Fruit fly (Drosophila melanogaster): ENCODE data around the gene Tl.

dm6 chr3R:26869431-26869830 lies 70.6 kb downstream of the Tl start:
- TF ChIP-seq CG33017 (tag; optimal IDR thresholded peaks at IDR 0.05) = no peak
- TF ChIP-seq bab1 (GFP tag; optimal IDR thresholded peaks at IDR 0.05) = no peak
- TF ChIP-seq CG14711 (tag; optimal IDR thresholded peaks at IDR 0.05) = no peak
- no peak for TF ChIP-seq CG11617 (GFP tag; optimal IDR thresholded peaks at IDR 0.05)
- no peak for TF ChIP-seq pad (GFP tag; optimal IDR thresholded peaks at IDR 0.05)
